Worm (Caenorhabditis elegans) whole organism, L4/young adult: Measurements from ENCODE around the gene E02C12.8.

Source experiments
- W03F9.2 ChIP-seq: fragments of 150-350 bp; optimal IDR thresholded peaks from 2 replicates; lab custom pipeline; 2014; ENCODE audit warnings: missing biosample characterization, missing genetic modification characterization
- dao-5 ChIP-seq: sonication (generic microtip); optimal IDR thresholded peaks from 2 replicates; lab custom pipeline; 2016; ENCODE audit warnings: missing genotype, missing genetic modification characterization, moderate library complexity, missing compliant biosample characterization
- him-1 ChIP-seq: sonication (generic microtip); optimal IDR thresholded peaks from 2 replicates; lab custom pipeline; 2016; ENCODE audit warnings: missing genotype, missing genetic modification reagents, missing genetic modification characterization, missing compliant biosample characterization

ce11 chrV:9342965-9343628, 30.3 kb downstream of the E02C12.8 start:
- TF ChIP-seq him-1 = no peak
- no peak for TF ChIP-seq W03F9.2 (tag; lab: Kevin White, UChicago)
- no peak for TF ChIP-seq dao-5 (tag; lab: Kevin White, UChicago)
